Fruit fly (Drosophila melanogaster) whole organism, embryonic: Measurements from ENCODE around the gene Vm32E.

Source experiments
- Abd-B ChIP-seq: fragments of 200-800 bp; sonication (Bioruptor generic); optimal IDR thresholded peaks from 2 replicates; lab custom pipeline; 2018; ENCODE audit warnings: missing biosample characterization, mild to moderate bottlenecking, missing genetic modification characterization, moderate library complexity
- Antp ChIP-seq: fragments of 200-800 bp; sonication (Bioruptor generic); optimal IDR thresholded peaks from 3 replicates; lab custom pipeline; 2016; ENCODE audit warnings: missing biosample characterization, missing genetic modification characterization
- B-H2 ChIP-seq: fragments of 200-800 bp; sonication (Bioruptor generic); optimal IDR thresholded peaks from 2 replicates; lab custom pipeline; 2018; ENCODE audit warnings: missing biosample characterization, mild to moderate bottlenecking, missing genetic modification characterization
- CG11504 ChIP-seq: fragments of 200-800 bp; sonication (Bioruptor generic); optimal IDR thresholded peaks from 3 replicates; lab custom pipeline; 2019; ENCODE audit warnings: missing biosample characterization, mild to moderate bottlenecking, missing genetic modification characterization, moderate library complexity
- CG12744 ChIP-seq: fragments of 200-800 bp; sonication (Bioruptor generic); optimal IDR thresholded peaks from 2 replicates; lab custom pipeline; 2016; ENCODE audit warnings: missing biosample characterization, missing genetic modification characterization
- CG12769 ChIP-seq: fragments of 200-800 bp; sonication (Bioruptor generic); optimal IDR thresholded peaks from 2 replicates; lab custom pipeline; 2019; ENCODE audit warnings: missing biosample characterization, mild to moderate bottlenecking, missing genetic modification characterization, moderate library complexity
- CG12942 ChIP-seq: fragments of 200-800 bp; sonication (Bioruptor generic); optimal IDR thresholded peaks from 3 replicates; lab custom pipeline; 2016; ENCODE audit warnings: missing biosample characterization, missing genetic modification characterization
- CG1529 ChIP-seq: fragments of 200-800 bp; sonication (Bioruptor generic); optimal IDR thresholded peaks from 3 replicates; lab custom pipeline; 2018; ENCODE audit warnings: missing biosample characterization, missing genetic modification characterization
- CG18599 ChIP-seq: fragments of 200-800 bp; sonication (Bioruptor generic); optimal IDR thresholded peaks from 3 replicates; lab custom pipeline; 2017; ENCODE audit warnings: missing biosample characterization, missing genetic modification characterization, mild to moderate bottlenecking, moderate library complexity, missing genetic modification reagents
- CG2120 ChIP-seq: fragments of 200-800 bp; sonication (Bioruptor generic); optimal IDR thresholded peaks from 3 replicates; lab custom pipeline; 2016; ENCODE audit warnings: missing biosample characterization, missing genetic modification characterization
- CG2199 ChIP-seq: fragments of 200-800 bp; sonication (Bioruptor generic); IDR thresholded peaks from 3 replicates; pipeline ENCODE4 v1.3.6; 2022; ENCODE audit warnings: missing biosample characterization, missing genetic modification characterization
- CG3726 ChIP-seq: fragments of 200-800 bp; sonication (Bioruptor generic); IDR thresholded peaks from 3 replicates; pipeline ENCODE4, ENCODE4 v1.3.6; 2022; ENCODE audit warnings: missing biosample characterization, missing genetic modification characterization
- CG4360 ChIP-seq: fragments of 200-800 bp; sonication (Bioruptor generic); IDR thresholded peaks from 2 replicates; pipeline ENCODE4 v1.3.6; 2022; ENCODE audit warnings: missing biosample characterization, missing genetic modification characterization
- CG6813 ChIP-seq: fragments of 200-800 bp; sonication (Bioruptor generic); optimal IDR thresholded peaks from 2 replicates; lab custom pipeline; 2017; ENCODE audit warnings: missing biosample characterization, missing genetic modification characterization, mild to moderate bottlenecking, moderate library complexity, missing genetic modification reagents
- CG9215 ChIP-seq: fragments of 200-800 bp; sonication (Bioruptor generic); IDR thresholded peaks from 2 replicates; pipeline ENCODE4 v1.3.6; 2022; ENCODE audit warnings: missing biosample characterization, missing genetic modification characterization
- Dek ChIP-seq: fragments of 200-800 bp; sonication (Bioruptor generic); optimal IDR thresholded peaks from 3 replicates; lab custom pipeline; 2019; ENCODE audit warnings: missing biosample characterization, mild to moderate bottlenecking, missing genetic modification characterization, moderate library complexity
- Doc2 ChIP-seq: fragments of 200-800 bp; sonication (Bioruptor generic); IDR thresholded peaks from 2 replicates; pipeline ENCODE4 v1.3.6; 2022; ENCODE audit warnings: missing biosample characterization, missing genetic modification characterization
- H2.0 ChIP-seq: fragments of 200-800 bp; sonication (Bioruptor generic); IDR thresholded peaks from 2 replicates; pipeline ENCODE4 v1.3.6; 2022; ENCODE audit warnings: missing biosample characterization, missing genetic modification characterization
- HLH54F ChIP-seq: fragments of 200-800 bp; sonication (Bioruptor generic); optimal IDR thresholded peaks from 3 replicates; lab custom pipeline; 2016; ENCODE audit warnings: missing biosample characterization, missing genetic modification characterization
- Nf-YB ChIP-seq: fragments of 200-800 bp; sonication (Bioruptor generic); optimal IDR thresholded peaks from 3 replicates; lab custom pipeline; 2019; ENCODE audit warnings: missing biosample characterization, mild to moderate bottlenecking, missing genetic modification characterization, moderate library complexity
- Ptx1 ChIP-seq: fragments of 200-800 bp; sonication (Bioruptor generic); IDR thresholded peaks from 2 replicates; pipeline ENCODE4 v1.3.6; 2022; ENCODE audit warnings: missing biosample characterization, missing genetic modification characterization
- Ravus ChIP-seq: fragments of 200-800 bp; sonication (Bioruptor generic); IDR thresholded peaks from 2 replicates; pipeline ENCODE4 v1.3.6; 2022; ENCODE audit warnings: missing biosample characterization, missing genetic modification characterization
- Rfx ChIP-seq: fragments of 200-800 bp; sonication (Bioruptor generic); IDR thresholded peaks from 2 replicates; pipeline ENCODE4 v1.3.6; 2022; ENCODE audit warnings: missing biosample characterization, missing genetic modification characterization
- Xrp1 ChIP-seq: fragments of 200-800 bp; sonication (Bioruptor generic); IDR thresholded peaks from 2 replicates; pipeline ENCODE4 v1.3.6; 2022; ENCODE audit warnings: missing biosample characterization, missing genetic modification characterization
- ac ChIP-seq: fragments of 200-800 bp; sonication (Bioruptor generic); optimal IDR thresholded peaks from 3 replicates; lab custom pipeline; 2017; ENCODE audit warnings: missing biosample characterization, mild to moderate bottlenecking, missing genetic modification characterization
- ap ChIP-seq: fragments of 200-800 bp; sonication (Bioruptor generic); IDR thresholded peaks from 2 replicates; pipeline ENCODE4 v1.3.6; 2022; ENCODE audit warnings: missing biosample characterization, missing genetic modification characterization
- ara ChIP-seq: fragments of 200-800 bp; sonication (Bioruptor generic); IDR thresholded peaks from 2 replicates; pipeline ENCODE4 v1.3.6; 2022; ENCODE audit warnings: missing biosample characterization, missing genetic modification characterization
- az2 ChIP-seq: fragments of 200-800 bp; sonication (Bioruptor generic); optimal IDR thresholded peaks from 3 replicates; lab custom pipeline; 2016; ENCODE audit warnings: missing biosample characterization, missing genetic modification characterization
- bowl ChIP-seq: fragments of 200-800 bp; sonication (Bioruptor generic); IDR thresholded peaks from 2 replicates; pipeline ENCODE4 v1.3.6; 2022; ENCODE audit warnings: missing biosample characterization, missing genetic modification characterization
- cg ChIP-seq: fragments of 200-800 bp; sonication (Bioruptor generic); optimal IDR thresholded peaks from 3 replicates; lab custom pipeline; 2019; ENCODE audit warnings: missing biosample characterization, mild to moderate bottlenecking, missing genetic modification characterization, moderate library complexity
- ci ChIP-seq: fragments of 200-800 bp; sonication (Bioruptor generic); IDR thresholded peaks from 3 replicates; pipeline ENCODE4 v1.3.6; 2022; ENCODE audit warnings: missing biosample characterization, missing genetic modification characterization
- crol ChIP-seq: fragments of 200-800 bp; sonication (Bioruptor generic); IDR thresholded peaks from 2 replicates; pipeline ENCODE4 v1.3.6; 2022; ENCODE audit warnings: missing biosample characterization, missing genetic modification characterization
- dmrt11E ChIP-seq: fragments of 200-800 bp; sonication (Bioruptor generic); optimal IDR thresholded peaks from 3 replicates; lab custom pipeline; 2018; ENCODE audit warnings: missing biosample characterization, mild to moderate bottlenecking, missing genetic modification characterization, moderate library complexity
- dpn ChIP-seq, 2 experiments: fragments of 200-800 bp; sonication (Bioruptor generic); optimal IDR thresholded peaks; 3 replicates each; lab custom pipeline; 2016; ENCODE audit warnings: missing biosample characterization in 2 of 2, missing genetic modification characterization in 2 of 2
- ftz-f1 ChIP-seq: fragments of 200-800 bp; sonication (Bioruptor generic); optimal IDR thresholded peaks from 2 replicates; lab custom pipeline; 2016; ENCODE audit warnings: missing biosample characterization, missing genetic modification characterization
- hkb ChIP-seq, 2 experiments: fragments of 200-800 bp in 1 of 2; fragments of >200 bp in 1 of 2; sonication (Bioruptor generic) in 1 of 2; IDR thresholded peaks in 1 of 2; optimal IDR thresholded peaks in 1 of 2; 2 replicates each; pipeline versions ENCODE4 v1.3.6 to Lab custom; 2017 to 2022; ENCODE audit warnings: missing biosample characterization in 1 of 2, missing genetic modification characterization in 1 of 2
- inv ChIP-seq: fragments of 200-800 bp; sonication (Bioruptor generic); IDR thresholded peaks from 2 replicates; pipeline ENCODE4 v1.3.6; 2022; ENCODE audit warnings: missing biosample characterization, missing genetic modification characterization; ENCODE audit not compliant: partially characterized antibody
- klu ChIP-seq: fragments of 200-800 bp; sonication (Bioruptor generic); IDR thresholded peaks from 2 replicates; pipeline ENCODE4 v1.3.6; 2022; ENCODE audit warnings: missing biosample characterization, missing genetic modification characterization
- lbe ChIP-seq: fragments of 200-800 bp; sonication (Bioruptor generic); optimal IDR thresholded peaks from 2 replicates; lab custom pipeline; 2016; ENCODE audit warnings: missing biosample characterization, mild to moderate bottlenecking, missing genetic modification characterization
- lola ChIP-seq, 3 experiments: fragments of >200 bp in 2 of 3; fragments of 200-800 bp in 1 of 3; sonication (Bioruptor generic) in 1 of 3; optimal IDR thresholded peaks; 2 replicates each; lab custom pipeline; 2017 to 2019; ENCODE audit warnings: missing biosample characterization in 3 of 3, missing genetic modification characterization in 3 of 3, mild to moderate bottlenecking in 1 of 3, moderate library complexity in 1 of 3
- oc ChIP-seq: fragments of 200-800 bp; sonication (Bioruptor generic); optimal IDR thresholded peaks from 2 replicates; lab custom pipeline; 2018; ENCODE audit warnings: missing biosample characterization, mild to moderate bottlenecking, missing genetic modification characterization, moderate library complexity
- pho ChIP-seq: fragments of 200-800 bp; sonication (Bioruptor generic); optimal IDR thresholded peaks from 2 replicates; lab custom pipeline; 2016; ENCODE audit warnings: missing biosample characterization, missing genetic modification characterization
- phol ChIP-seq: fragments of 200-800 bp; sonication (Bioruptor generic); optimal IDR thresholded peaks from 3 replicates; lab custom pipeline; 2018; ENCODE audit warnings: missing biosample characterization, mild to moderate bottlenecking, missing genetic modification characterization, moderate library complexity
- sens ChIP-seq: fragments of 200-800 bp; sonication (Bioruptor generic); peaks from one replicate; lab custom pipeline; 2016; ENCODE audit warnings: missing biosample characterization, missing genetic modification characterization
- shn ChIP-seq: fragments of 200-800 bp; sonication (Bioruptor generic); optimal IDR thresholded peaks from 3 replicates; lab custom pipeline; 2016; ENCODE audit warnings: missing biosample characterization, missing genetic modification characterization
- sr ChIP-seq: fragments of 200-800 bp; sonication (Bioruptor generic); IDR thresholded peaks from 3 replicates; pipeline ENCODE4 v1.3.6; 2022; ENCODE audit warnings: missing biosample characterization, missing genetic modification characterization
- tin ChIP-seq: fragments of 200-800 bp; sonication (Bioruptor generic); optimal IDR thresholded peaks from 3 replicates; lab custom pipeline; 2016; ENCODE audit warnings: missing biosample characterization, missing genetic modification characterization
- z ChIP-seq: fragments of 200-800 bp; sonication (Bioruptor generic); IDR thresholded peaks from 3 replicates; pipeline ENCODE4 v1.3.6; 2022; ENCODE audit warnings: missing biosample characterization, missing genetic modification characterization
- zfh2 ChIP-seq: fragments of 200-800 bp; sonication (Bioruptor generic); optimal IDR thresholded peaks from 2 replicates; lab custom pipeline; 2016; ENCODE audit warnings: missing biosample characterization, missing genetic modification characterization

Vm32E gene

DNA sequence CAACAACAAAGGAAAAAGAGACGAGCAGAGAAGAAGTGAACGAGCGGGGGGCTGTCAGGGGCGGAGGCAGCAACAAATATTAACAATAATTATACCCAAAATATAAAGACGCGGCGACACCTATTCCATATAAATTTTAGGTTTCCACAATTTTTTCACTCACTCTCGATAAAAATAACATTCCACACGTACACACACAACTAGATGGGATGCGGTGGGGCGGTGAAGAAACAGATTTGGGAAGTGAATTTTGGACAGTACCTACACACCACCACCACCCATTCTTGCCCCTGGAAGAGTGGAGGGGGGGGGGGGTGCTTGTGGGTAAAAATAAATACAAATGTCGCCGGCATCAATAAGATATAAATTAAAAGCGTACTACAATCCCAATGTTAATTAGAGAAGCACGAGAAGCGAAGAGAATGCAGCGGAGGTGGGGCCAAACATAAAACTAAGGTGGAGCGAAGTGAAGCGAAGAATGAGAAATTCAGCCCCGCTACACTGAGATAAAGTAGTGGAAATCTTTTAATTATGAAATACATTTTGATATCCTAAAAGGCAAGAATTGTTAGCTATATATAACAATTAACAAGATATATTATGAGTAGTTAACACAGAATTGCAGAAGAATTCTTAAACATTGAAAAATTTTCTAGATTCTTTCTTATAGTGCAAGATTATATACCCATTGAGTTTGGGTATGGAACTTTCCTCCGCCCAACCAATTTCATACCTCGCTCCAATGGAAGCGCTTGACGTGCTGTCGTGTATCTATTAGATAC lies 37.3 kb upstream of the Vm32E start (continued):
- TF ChIP-seq ap (GFP tag; lab: Robert Waterston, UW) (0 out of 2 replicates have a peak, but pooled peaks have one; percentile 25), Rfx (GFP tag; lab: Robert Waterston, UW) (peak; percentile 32; the same call in 1 of the 2 replicates), H2.0 (GFP tag; lab: Robert Waterston, UW) (peak; percentile 50; the same call in 1 of the 2 replicates), inv (no peak), tin (peak; percentile 59), az2 (GFP tag; lab: Kevin White, UChicago) (peak; percentile 75), CG12769 (tag; lab: Kevin White, UChicago) (peak; percentile 43), CG2120 (no peak), pho (no peak), CG18599 (GFP tag; lab: Kevin White, UChicago) (peak; percentile 2), Xrp1 (GFP tag; lab: Robert Waterston, UW) (peak; percentile 78), hkb (optimal IDR thresholded peaks at IDR 0.05; lab: Kevin White, UChicago) (no peak), hkb (GFP tag; IDR thresholded peaks at IDR 0.05; lab: Robert Waterston, UW) (no peak), dmrt11E (tag; lab: Kevin White, UChicago) (peak; percentile 87), Ptx1 (GFP tag; lab: Robert Waterston, UW) (peak; percentile 72)

DNA sequence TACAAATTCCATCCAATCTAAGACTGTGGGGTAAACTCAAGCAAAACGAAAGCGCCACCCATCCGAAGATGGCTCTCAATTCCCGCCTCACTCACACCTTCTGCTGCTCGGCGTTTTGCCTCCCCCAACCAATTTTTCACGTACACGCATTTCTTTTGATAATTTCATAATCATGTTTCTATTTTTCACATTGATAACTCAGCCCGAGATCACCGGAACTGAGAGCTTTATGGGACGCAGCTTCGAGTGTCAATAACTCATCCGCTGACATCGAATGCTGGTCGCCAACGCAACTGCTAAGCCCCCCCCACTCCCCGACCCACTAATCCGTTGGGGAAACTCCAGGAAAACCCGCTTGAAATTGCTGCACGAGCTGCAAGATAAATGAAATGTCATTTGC lies 36.0 kb upstream of the Vm32E start:
- TF ChIP-seq klu (GFP tag; lab: Robert Waterston, UW): no peak
- no peak for TF ChIP-seq ci (GFP tag; lab: Robert Waterston, UW)
- no peak for TF ChIP-seq phol (tag; lab: Kevin White, UChicago)
- TF ChIP-seq z (GFP tag; lab: Robert Waterston, UW): peak; percentile 53; the same call in 1 of the 3 replicates
- no peak for TF ChIP-seq bowl (GFP tag; lab: Robert Waterston, UW)
- no peak for TF ChIP-seq lbe (GFP tag; lab: Kevin White, UChicago)
- no peak for TF ChIP-seq Ravus (GFP tag; lab: Robert Waterston, UW)
- TF ChIP-seq sr: 0 out of 3 replicates have a peak, but pooled peaks have one; percentile 33
- 0 out of 3 replicates have a peak, but pooled peaks have one; percentile 36 for TF ChIP-seq CG2199 (GFP tag; lab: Robert Waterston, UW)
- TF ChIP-seq lola (GFP tag; optimal IDR thresholded peaks at IDR 0.05; lab: Kevin White, UChicago): no peak
- no peak for TF ChIP-seq CG12744 (GFP tag; lab: Kevin White, UChicago)
- no peak for TF ChIP-seq cg
- TF ChIP-seq dpn (GFP tag; optimal IDR thresholded peaks at IDR 0.05; lab: Kevin White, UChicago): no peak
- no peak for TF ChIP-seq ftz-f1
- TF ChIP-seq CG6813: no peak
- no peak for TF ChIP-seq Dek (tag; lab: Kevin White, UChicago)
- peak; percentile 21 for TF ChIP-seq sens (GFP tag; lab: Kevin White, UChicago)
- no peak for TF ChIP-seq ac (GFP tag; lab: Kevin White, UChicago)
- TF ChIP-seq Abd-B: no peak
- no peak for TF ChIP-seq Doc2 (GFP tag; lab: Robert Waterston, UW)
- no peak for TF ChIP-seq CG9215 (GFP tag; lab: Robert Waterston, UW)
- no peak for TF ChIP-seq CG4360 (GFP tag; lab: Robert Waterston, UW)
- peak; percentile 52 for TF ChIP-seq oc
- no peak for TF ChIP-seq Antp (GFP tag; lab: Kevin White, UChicago)
- TF ChIP-seq HLH54F (GFP tag; lab: Kevin White, UChicago): no peak
- TF ChIP-seq B-H2: no peak
- no peak for TF ChIP-seq Nf-YB (GFP tag; lab: Kevin White, UChicago)
- TF ChIP-seq zfh2 (GFP tag; lab: Kevin White, UChicago): no peak
- TF ChIP-seq CG1529 (GFP tag; lab: Kevin White, UChicago): peak; percentile 51
- no peak for TF ChIP-seq CG3726 (GFP tag; lab: Robert Waterston, UW)
- TF ChIP-seq CG12942 (GFP tag; lab: Kevin White, UChicago): no peak
- TF ChIP-seq CG11504: no peak
- 0 out of 2 replicates have a peak, but pooled peaks have one; percentile 15 for TF ChIP-seq crol (GFP tag; lab: Robert Waterston, UW)
- 0 out of 2 replicates have a peak, but pooled peaks have one; percentile 20 for TF ChIP-seq ara
- no peak for TF ChIP-seq shn
